Fruit fly (Drosophila melanogaster): ENCODE data around the gene nmd.

The nmd gene

dm6 chr2L:10321612-10322011 lies 17.9 kb upstream of the nmd start (continued):
- TF ChIP-seq fd96Cb (tag; optimal IDR thresholded peaks at IDR 0.05) (no peak), Aef1 (GFP tag; IDR thresholded peaks at IDR 0.05) (peak; percentile 60; the same call in 2 of the 3 replicates), bigmax (GFP tag; optimal IDR thresholded peaks at IDR 0.05) (peak; percentile 25), mld (GFP tag; IDR thresholded peaks at IDR 0.05; ENCODE audit: partially characterized antibody) (no peak), sima (GFP tag; optimal IDR thresholded peaks at IDR 0.05) (no peak), pzg (GFP tag; optimal IDR thresholded peaks at IDR 0.05) (peak; percentile 18), chinmo (GFP tag; IDR thresholded peaks at IDR 0.05; ENCODE audit: partially characterized antibody) (peak; percentile 89; the same call in 2 of the 4 replicates), CG32767 (GFP tag; IDR thresholded peaks at IDR 0.05) (0 out of 2 replicates have a peak, but pooled peaks have one; percentile 19), sens (GFP tag) (peak; percentile 20), pho (GFP tag; optimal IDR thresholded peaks at IDR 0.05) (peak; percentile 24), so (GFP tag; IDR thresholded peaks at IDR 0.05) (peak; percentile 58; the same call in 1 of the 3 replicates), Hmr (GFP tag; optimal IDR thresholded peaks at IDR 0.05) (peak; percentile 38), CG17829 (tag; optimal IDR thresholded peaks at IDR 0.05) (no peak), CG34376 (GFP tag; optimal IDR thresholded peaks at IDR 0.05) (peak; percentile 91), vnd (GFP tag; IDR thresholded peaks at IDR 0.05; ENCODE audit: partially characterized antibody) (no peak), CG8388 (GFP tag; optimal IDR thresholded peaks at IDR 0.05) (no peak), CG6854 (GFP tag; optimal IDR thresholded peaks at IDR 0.05) (peak; percentile 8), gro (GFP tag; optimal IDR thresholded peaks at IDR 0.05) (peak; percentile 11)

dm6 chr2L:10321036-10321583 lies 17.4 kb upstream of the nmd start:
- TF ChIP-seq CG15696 (tag; optimal IDR thresholded peaks at IDR 0.05) (peak; percentile 25), Meics (GFP tag; optimal IDR thresholded peaks at IDR 0.05) (peak; percentile 16), CG14014 (GFP tag; IDR thresholded peaks at IDR 0.05) (0 out of 2 replicates have a peak, but pooled peaks have one; percentile 34), amos (GFP tag; IDR thresholded peaks at IDR 0.05; ENCODE audit: partially characterized antibody) (peak; percentile 60; the same call in 1 of the 2 replicates), Pdp1 (GFP tag; optimal IDR thresholded peaks at IDR 0.05) (peak in 1 of 2 experiments; percentile 69), CG17361 (GFP tag; IDR thresholded peaks at IDR 0.05) (peak; percentile 43; the same call in 1 of the 3 replicates), Ets65A (GFP tag) (peak; percentile 85), Med (GFP tag) (peak; percentile 75), CG32532 (GFP tag; IDR thresholded peaks at IDR 0.05) (0 out of 2 replicates have a peak, but pooled peaks have one; percentile 29), sob (GFP tag; IDR thresholded peaks at IDR 0.05) (peak; percentile 33; the same call in 1 of the 2 replicates), hb (GFP tag; IDR thresholded peaks at IDR 0.05; ENCODE audit: partially characterized antibody) (peak; percentile 68; the same call in 1 of the 3 replicates), unc-4 (GFP tag; IDR thresholded peaks at IDR 0.05; ENCODE audit: partially characterized antibody) (peak; percentile 76), H15 (GFP tag; IDR thresholded peaks at IDR 0.05) (0 out of 3 replicates have a peak, but pooled peaks have one; percentile 10), CG9727 (GFP tag; optimal IDR thresholded peaks at IDR 0.05) (peak; percentile 17), CG8281 (tag; optimal IDR thresholded peaks at IDR 0.05) (peak; percentile 16), CG10209 (GFP tag; optimal IDR thresholded peaks at IDR 0.05) (peak; percentile 7), D19B (GFP tag; optimal IDR thresholded peaks at IDR 0.05) (peak; percentile 12), nmo (GFP tag; optimal IDR thresholded peaks at IDR 0.05) (peak; percentile 22), CG17829 (tag; optimal IDR thresholded peaks at IDR 0.05) (peak; percentile 9), gfzf (GFP tag; optimal IDR thresholded peaks at IDR 0.05) (peak; percentile 5), Neu2 (GFP tag; optimal IDR thresholded peaks at IDR 0.05; ENCODE audit: borderline replicate concordance) (no peak), Rx (GFP tag; IDR thresholded peaks at IDR 0.05) (no peak), Scr (GFP tag; IDR thresholded peaks at IDR 0.05; ENCODE audit: partially characterized antibody) (peak; percentile 81), CG11695 (GFP tag; IDR thresholded peaks at IDR 0.05) (0 out of 3 replicates have a peak, but pooled peaks have one; percentile 15), knrl (GFP tag; IDR thresholded peaks at IDR 0.05; ENCODE audit: partially characterized antibody) (peak; percentile 86; the same call in 2 of the 3 replicates), Doc3 (GFP tag; IDR thresholded peaks at IDR 0.05; ENCODE audit: partially characterized antibody) (peak; percentile 72; the same call in 2 of the 3 replicates), phol (tag; optimal IDR thresholded peaks at IDR 0.05) (peak; percentile 7), lov (optimal IDR thresholded peaks at IDR 0.05) (no peak), lov (GFP tag; IDR thresholded peaks at IDR 0.05) (0 out of 3 replicates have a peak, but pooled peaks have one; percentile 27), tna (GFP tag; IDR thresholded peaks at IDR 0.05; ENCODE audit: partially characterized antibody) (peak; percentile 57)
